Worm (Caenorhabditis elegans): ENCODE data around the gene srab-4.

srab-4 gene

ce11 chrV:7027055-7027454 lies 23.1 kb downstream of the srab-4 start, which contains the start of gene F20A1.6:
TSS of gene F20A1.6 (minus strand) at chrV:7027155.
- TF ChIP-seq lsy-2 (tag; optimal IDR thresholded peaks at IDR 0.05) (no peak), nhr-2 (tag; optimal IDR thresholded peaks at IDR 0.05) (no peak)

- no peak for TF ChIP-seq elt-1 (tag; optimal IDR thresholded peaks at IDR 0.05; ENCODE audit: borderline replicate concordance, insufficient read depth)
- TF ChIP-seq pha-4 (tag; optimal IDR thresholded peaks at IDR 0.05): peak; percentile 20
Observed at ce11 chrV:7036475-7036874, 32.5 kb downstream of the srab-4 start, which contains the start of gene twk-11. TSS of gene twk-11 (minus strand) at chrV:7036575.

- TF ChIP-seq nhr-237 (tag; optimal IDR thresholded peaks at IDR 0.05) (no peak), bed-3 (GFP tag; optimal IDR thresholded peaks at IDR 0.05) (no peak)
Observed at ce11 chrV:7046005-7046404, 42.1 kb downstream of the srab-4 start, which contains the start of gene F20A1.2. TSS of gene F20A1.2 (plus strand) at chrV:7046305.

ce11 chrV:7047512-7047911 lies 43.6 kb downstream of the srab-4 start, which contains the start of gene F20A1.8:
TSS of gene F20A1.8 (minus strand) at chrV:7047612.
- no peak for TF ChIP-seq ceh-83 (GFP tag; optimal IDR thresholded peaks at IDR 0.05)
- no peak for TF ChIP-seq elt-3 (tag; optimal IDR thresholded peaks at IDR 0.05)
- TF ChIP-seq unc-120 (tag; optimal IDR thresholded peaks at IDR 0.05; ENCODE audit: poor library complexity, severe bottlenecking): no peak
- no peak for TF ChIP-seq pha-4 (tag; optimal IDR thresholded peaks at IDR 0.05)
- TF ChIP-seq bed-3 (GFP tag; optimal IDR thresholded peaks at IDR 0.05): no peak
- TF ChIP-seq nhr-12 (tag; optimal IDR thresholded peaks at IDR 0.05): no peak
- TF ChIP-seq snpc-4 (tag; optimal IDR thresholded peaks at IDR 0.05): no peak
- TF ChIP-seq tbx-8 (GFP tag; optimal IDR thresholded peaks at IDR 0.05): no peak
- TF ChIP-seq nhr-237 (tag; optimal IDR thresholded peaks at IDR 0.05): no peak
- TF ChIP-seq ceh-43 (GFP tag; optimal IDR thresholded peaks at IDR 0.05): no peak
- no peak for TF ChIP-seq M03D4.4 (tag; optimal IDR thresholded peaks at IDR 0.05)
- no peak for TF ChIP-seq lsy-2 (tag; optimal IDR thresholded peaks at IDR 0.05)
- no peak for TF ChIP-seq drap-1 (GFP tag; optimal IDR thresholded peaks at IDR 0.05)
- no peak for TF ChIP-seq mls-2 (tag; optimal IDR thresholded peaks at IDR 0.05)
- TF ChIP-seq nhr-76 (tag; optimal IDR thresholded peaks at IDR 0.05): no peak
- no peak for TF ChIP-seq blmp-1 (tag; optimal IDR thresholded peaks at IDR 0.05)
- no peak for TF ChIP-seq ham-2 (GFP tag; optimal IDR thresholded peaks at IDR 0.05)

- TF ChIP-seq ceh-43 (GFP tag; optimal IDR thresholded peaks at IDR 0.05) (no peak), flh-1 (GFP tag; optimal IDR thresholded peaks at IDR 0.05) (no peak), unc-62 (GFP tag; optimal IDR thresholded peaks at IDR 0.05) (no peak), sptf-1 (tag; optimal IDR thresholded peaks at IDR 0.05) (no peak), cnd-1 (tag; optimal IDR thresholded peaks at IDR 0.05) (no peak), elt-3 (tag; optimal IDR thresholded peaks at IDR 0.05) (no peak), lin-32 (GFP tag; optimal IDR thresholded peaks at IDR 0.05) (no peak)
Observed at ce11 chrV:7050153-7050552, 46.2 kb downstream of the srab-4 start.

ce11 chrV:7051133-7051765 lies 47.3 kb downstream of the srab-4 start, which contains the start of the genes tofu-2 and spig-1:
TSS of gene tofu-2 (minus strand) at chrV:7051248.
TSS of gene spig-1 (plus strand) at chrV:7051715.
- no peak for TF ChIP-seq zip-8 (tag; optimal IDR thresholded peaks at IDR 0.05)
- no peak for TF ChIP-seq sem-2 (GFP tag; optimal IDR thresholded peaks at IDR 0.05)
- TF ChIP-seq sptf-1 (tag; optimal IDR thresholded peaks at IDR 0.05): no peak
- no peak for TF ChIP-seq nhr-237 (tag; optimal IDR thresholded peaks at IDR 0.05)
- no peak for TF ChIP-seq hlh-1 (tag; optimal IDR thresholded peaks at IDR 0.05)
- no peak for TF ChIP-seq snpc-4 (tag; optimal IDR thresholded peaks at IDR 0.05)
- no peak for TF ChIP-seq mab-5 (tag; optimal IDR thresholded peaks at IDR 0.05)
- TF ChIP-seq ham-2 (GFP tag; optimal IDR thresholded peaks at IDR 0.05): no peak
- TF ChIP-seq unc-120 (tag; optimal IDR thresholded peaks at IDR 0.05; ENCODE audit: poor library complexity, severe bottlenecking): no peak
- TF ChIP-seq flh-1 (GFP tag; optimal IDR thresholded peaks at IDR 0.05): no peak
- TF ChIP-seq tbx-8 (GFP tag; optimal IDR thresholded peaks at IDR 0.05): no peak
- no peak for TF ChIP-seq unc-62 (GFP tag; optimal IDR thresholded peaks at IDR 0.05)
- TF ChIP-seq pha-4 (tag; optimal IDR thresholded peaks at IDR 0.05): no peak
- no peak for TF ChIP-seq bed-3 (GFP tag; optimal IDR thresholded peaks at IDR 0.05)
- no peak for TF ChIP-seq M03D4.4 (tag; optimal IDR thresholded peaks at IDR 0.05)
- TF ChIP-seq mep-1 (tag; optimal IDR thresholded peaks at IDR 0.05): no peak
- TF ChIP-seq blmp-1 (tag; optimal IDR thresholded peaks at IDR 0.05): no peak
